Fruit fly (Drosophila melanogaster) Kc167 (cell line): ENCODE results near the gene CG42366.

Experiments used
- Sin3A ChIP-seq: fragments of >200 bp; optimal IDR thresholded peaks from 2 replicates; lab custom pipeline; 2018; ENCODE audit warnings: missing external identifiers
- insv ChIP-seq: fragments of >200 bp; optimal IDR thresholded peaks from 3 replicates; lab custom pipeline; 2018; ENCODE audit warnings: missing external identifiers
- psq ChIP-seq: fragments of >200 bp; optimal IDR thresholded peaks from 2 replicates; lab custom pipeline; 2017; ENCODE audit warnings: missing external identifiers

DNA sequence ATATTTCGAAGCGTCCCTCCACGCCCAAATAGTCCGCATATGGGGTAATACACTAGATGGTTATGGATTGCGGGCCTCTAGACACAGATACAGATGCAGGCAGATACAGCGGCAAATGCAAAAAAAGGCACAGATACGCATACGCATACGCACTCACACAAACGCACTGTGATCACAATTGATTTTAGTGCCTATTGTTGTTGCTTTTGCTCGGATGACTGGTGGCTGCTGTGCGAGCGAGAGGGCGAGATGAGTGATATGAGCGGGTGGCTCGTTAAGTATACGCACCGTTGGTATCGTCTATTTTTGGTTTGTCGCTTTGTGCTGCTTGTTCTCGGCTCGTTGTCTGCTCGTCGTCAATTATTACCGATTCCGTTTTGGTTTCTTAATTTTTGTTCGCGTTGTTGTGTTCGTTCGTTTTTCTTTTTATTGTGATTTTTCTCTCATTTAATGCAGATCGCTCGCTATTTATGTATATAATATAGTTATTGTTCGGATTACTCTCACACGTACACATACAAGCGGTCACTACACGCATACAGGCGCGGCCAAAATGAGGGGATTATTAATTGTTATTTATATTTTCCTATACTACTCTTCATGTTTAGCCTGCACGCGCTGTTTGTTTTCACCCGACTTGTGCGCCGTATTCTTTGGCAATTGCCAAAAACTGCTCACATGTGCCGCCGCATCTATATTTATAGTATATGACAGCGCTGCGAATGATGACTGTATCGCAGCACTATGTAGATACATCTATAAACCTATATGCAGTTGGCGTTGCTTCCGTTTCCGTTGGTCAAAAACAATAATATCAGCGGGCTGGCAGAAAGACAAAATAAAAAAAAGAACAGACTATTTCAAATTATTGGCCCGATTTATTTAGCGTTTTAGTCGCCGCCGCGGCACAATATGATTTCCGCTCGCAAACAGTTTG lies 17.4 kb upstream of the CG42366 start:
- TF ChIP-seq psq (lab: Kevin White, UChicago) (no peak), insv (lab: Kevin White, UChicago) (no peak), Sin3A (no peak)
